Fruit fly (Drosophila melanogaster) whole organism, embryonic: ENCODE data around the gene Alp4.

ENCODE experiments used
- Atf-2 ChIP-seq: fragments of 200-800 bp; sonication (Bioruptor generic); optimal IDR thresholded peaks from 2 replicates; lab custom pipeline; 2016; ENCODE audit warnings: missing biosample characterization, missing genetic modification characterization
- B-H1 ChIP-seq: fragments of 200-800 bp; sonication (Bioruptor generic); IDR thresholded peaks from 3 replicates; pipeline ENCODE4 v1.3.6; 2022; ENCODE audit warnings: missing biosample characterization, missing genetic modification characterization
- CG10431 ChIP-seq: fragments of 200-800 bp; sonication (Bioruptor generic); optimal IDR thresholded peaks from 3 replicates; lab custom pipeline; 2018; ENCODE audit warnings: missing biosample characterization, mild to moderate bottlenecking, missing genetic modification characterization
- CG10543 ChIP-seq: fragments of 200-800 bp; sonication (Bioruptor generic); optimal IDR thresholded peaks from 3 replicates; lab custom pipeline; 2017; ENCODE audit warnings: missing biosample characterization, mild to moderate bottlenecking, missing genetic modification characterization, moderate library complexity
- CG11398 ChIP-seq: fragments of 200-800 bp; sonication (Bioruptor generic); optimal IDR thresholded peaks from 2 replicates; lab custom pipeline; 2016; ENCODE audit warnings: missing biosample characterization, missing genetic modification characterization
- CG1233 ChIP-seq: fragments of 200-800 bp; sonication (Bioruptor generic); optimal IDR thresholded peaks from 4 replicates; lab custom pipeline; 2018; ENCODE audit warnings: missing biosample characterization, mild to moderate bottlenecking, missing genetic modification characterization
- CG14014 ChIP-seq: fragments of 200-800 bp; sonication (Bioruptor generic); IDR thresholded peaks from 2 replicates; pipeline ENCODE4 v1.3.6; 2022; ENCODE audit warnings: missing biosample characterization, missing genetic modification characterization
- CG15073 ChIP-seq: fragments of 200-800 bp; sonication (Bioruptor generic); optimal IDR thresholded peaks from 2 replicates; lab custom pipeline; 2016; ENCODE audit warnings: missing biosample characterization, missing genetic modification characterization
- CG1603 ChIP-seq: fragments of 200-800 bp; sonication (Bioruptor generic); optimal IDR thresholded peaks from 2 replicates; lab custom pipeline; 2019; ENCODE audit warnings: missing biosample characterization, mild to moderate bottlenecking, missing genetic modification characterization, moderate library complexity
- CG17802 ChIP-seq: fragments of 200-800 bp; sonication (Bioruptor generic); optimal IDR thresholded peaks from 2 replicates; lab custom pipeline; 2018; ENCODE audit warnings: missing biosample characterization, mild to moderate bottlenecking, missing genetic modification characterization, moderate library complexity
- CG17829 ChIP-seq: fragments of 200-800 bp; optimal IDR thresholded peaks from 2 replicates; lab custom pipeline; 2019; ENCODE audit warnings: missing biosample characterization, mild to moderate bottlenecking, missing genetic modification characterization, moderate library complexity
- CG4730 ChIP-seq: fragments of 200-800 bp; sonication (Bioruptor generic); IDR thresholded peaks from 2 replicates; pipeline ENCODE4 v1.3.6; 2022; ENCODE audit warnings: missing biosample characterization, missing genetic modification characterization
- CG7372 ChIP-seq: fragments of 200-800 bp; sonication (Bioruptor generic); IDR thresholded peaks from 2 replicates; pipeline ENCODE4 v1.3.6; 2022; ENCODE audit warnings: missing biosample characterization, missing genetic modification characterization
- CG7963 ChIP-seq: fragments of 200-800 bp; sonication (Bioruptor generic); IDR thresholded peaks from 3 replicates; pipeline ENCODE4 v1.3.6; 2022; ENCODE audit warnings: missing biosample characterization, missing genetic modification characterization; ENCODE audit not compliant: partially characterized antibody
- CrebB ChIP-seq: fragments of 200-800 bp; sonication (Bioruptor generic); optimal IDR thresholded peaks from 3 replicates; lab custom pipeline; 2018; ENCODE audit warnings: missing biosample characterization, mild to moderate bottlenecking, missing genetic modification characterization
- Dip2 ChIP-seq: fragments of 200-800 bp; sonication (Bioruptor generic); IDR thresholded peaks from 2 replicates; pipeline ENCODE4 v1.3.6; 2022; ENCODE audit warnings: missing biosample characterization, missing genetic modification characterization
- Drgx ChIP-seq: fragments of 200-800 bp; sonication (Bioruptor generic); IDR thresholded peaks from 2 replicates; pipeline ENCODE4 v1.3.6; 2022; ENCODE audit warnings: missing biosample characterization, missing genetic modification characterization
- ERR ChIP-seq: fragments of 200-800 bp; sonication (Bioruptor generic); optimal IDR thresholded peaks from 2 replicates; lab custom pipeline; 2016; ENCODE audit warnings: missing biosample characterization, missing genetic modification characterization
- Ets65A ChIP-seq: fragments of 200-800 bp; sonication (Bioruptor generic); peaks from one replicate; lab custom pipeline; 2016; ENCODE audit warnings: missing biosample characterization, missing genetic modification characterization
- Ets97D ChIP-seq: fragments of 200-800 bp; sonication (Bioruptor generic); optimal IDR thresholded peaks from 3 replicates; lab custom pipeline; 2016; ENCODE audit warnings: missing biosample characterization, missing genetic modification characterization
- GATAe ChIP-seq: fragments of 200-800 bp; sonication (Bioruptor generic); conservative IDR thresholded peaks from 2 replicates; pipeline ENCODE4 v1.3.6; 2022; ENCODE audit warnings: missing biosample characterization, missing genetic modification characterization
- HLH54F ChIP-seq: fragments of 200-800 bp; sonication (Bioruptor generic); optimal IDR thresholded peaks from 3 replicates; lab custom pipeline; 2016; ENCODE audit warnings: missing biosample characterization, missing genetic modification characterization
- Hand ChIP-seq: fragments of 200-800 bp; sonication (Bioruptor generic); optimal IDR thresholded peaks from 2 replicates; lab custom pipeline; 2017; ENCODE audit warnings: mild to moderate bottlenecking, missing biosample characterization, missing genetic modification reagents, missing genetic modification characterization
- Hr3 ChIP-seq: fragments of 200-800 bp; sonication (Bioruptor generic); optimal IDR thresholded peaks from 3 replicates; lab custom pipeline; 2016; ENCODE audit warnings: missing biosample characterization, missing genetic modification characterization
- Max ChIP-seq: fragments of 200-800 bp; sonication (Bioruptor generic); optimal IDR thresholded peaks from 2 replicates; lab custom pipeline; 2016; ENCODE audit warnings: missing biosample characterization, mild to moderate bottlenecking, missing genetic modification characterization
- Myb ChIP-seq: fragments of 200-800 bp; sonication (Bioruptor generic); optimal IDR thresholded peaks from 2 replicates; lab custom pipeline; 2016; ENCODE audit warnings: missing biosample characterization, missing genetic modification characterization
- Nf-YC ChIP-seq: fragments of 200-800 bp; optimal IDR thresholded peaks from 3 replicates; lab custom pipeline; 2019; ENCODE audit warnings: missing biosample characterization, mild to moderate bottlenecking, missing genetic modification characterization, moderate library complexity
- Six4 ChIP-seq: fragments of 200-800 bp; sonication (Bioruptor generic); optimal IDR thresholded peaks from 2 replicates; lab custom pipeline; 2016; ENCODE audit warnings: missing biosample characterization, missing genetic modification characterization
- Vsx1 ChIP-seq: fragments of 200-800 bp; sonication (Bioruptor generic); optimal IDR thresholded peaks from 2 replicates; lab custom pipeline; 2017; ENCODE audit warnings: missing biosample characterization, mild to moderate bottlenecking, missing genetic modification characterization, missing genetic modification reagents
- Xrp1 ChIP-seq: fragments of 200-800 bp; sonication (Bioruptor generic); IDR thresholded peaks from 2 replicates; pipeline ENCODE4 v1.3.6; 2022; ENCODE audit warnings: missing biosample characterization, missing genetic modification characterization
- YL-1 ChIP-seq: fragments of 200-800 bp; sonication (Bioruptor generic); optimal IDR thresholded peaks from 3 replicates; lab custom pipeline; 2017; ENCODE audit warnings: missing biosample characterization, mild to moderate bottlenecking, missing genetic modification characterization
- abd-A ChIP-seq: fragments of 200-800 bp; sonication (Bioruptor generic); optimal IDR thresholded peaks from 3 replicates; lab custom pipeline; 2019; ENCODE audit warnings: missing biosample characterization, mild to moderate bottlenecking, missing genetic modification characterization, moderate library complexity
- bowl ChIP-seq: fragments of 200-800 bp; sonication (Bioruptor generic); IDR thresholded peaks from 2 replicates; pipeline ENCODE4 v1.3.6; 2022; ENCODE audit warnings: missing biosample characterization, missing genetic modification characterization
- caup ChIP-seq: fragments of 200-800 bp; sonication (Bioruptor generic); optimal IDR thresholded peaks from 3 replicates; lab custom pipeline; 2017; ENCODE audit warnings: missing biosample characterization, mild to moderate bottlenecking, missing genetic modification characterization, moderate library complexity; ENCODE audit not compliant: severe bottlenecking
- cg ChIP-seq: fragments of 200-800 bp; sonication (Bioruptor generic); optimal IDR thresholded peaks from 3 replicates; lab custom pipeline; 2019; ENCODE audit warnings: missing biosample characterization, mild to moderate bottlenecking, missing genetic modification characterization, moderate library complexity
- chinmo ChIP-seq: fragments of 200-800 bp; sonication (Bioruptor generic); IDR thresholded peaks from 4 replicates; pipeline ENCODE4 v1.3.6; 2022; ENCODE audit warnings: missing biosample characterization, missing genetic modification characterization; ENCODE audit not compliant: partially characterized antibody
- croc ChIP-seq: fragments of 200-800 bp; sonication (Bioruptor generic); conservative IDR thresholded peaks from 3 replicates; pipeline ENCODE4 v1.3.6; 2022; ENCODE audit warnings: missing biosample characterization, missing genetic modification characterization
- crol ChIP-seq: fragments of 200-800 bp; sonication (Bioruptor generic); IDR thresholded peaks from 2 replicates; pipeline ENCODE4 v1.3.6; 2022; ENCODE audit warnings: missing biosample characterization, missing genetic modification characterization
- emc ChIP-seq: fragments of 200-800 bp; sonication (Bioruptor generic); optimal IDR thresholded peaks from 2 replicates; lab custom pipeline; 2016; ENCODE audit warnings: missing biosample characterization, missing genetic modification characterization
- fd102C ChIP-seq: fragments of 200-800 bp; sonication (Bioruptor generic); optimal IDR thresholded peaks from 2 replicates; lab custom pipeline; 2018; ENCODE audit warnings: missing biosample characterization, mild to moderate bottlenecking, missing genetic modification characterization, moderate library complexity
- grn ChIP-seq: fragments of 200-800 bp; sonication (Bioruptor generic); optimal IDR thresholded peaks from 3 replicates; lab custom pipeline; 2017; ENCODE audit warnings: missing biosample characterization, missing genetic modification characterization
- hb ChIP-seq: fragments of 200-800 bp; sonication (Bioruptor generic); IDR thresholded peaks from 3 replicates; pipeline ENCODE4 v1.3.6; 2022; ENCODE audit warnings: missing biosample characterization, missing genetic modification characterization; ENCODE audit not compliant: partially characterized antibody
- jumu ChIP-seq: fragments of 200-800 bp; sonication (Bioruptor generic); optimal IDR thresholded peaks from 3 replicates; lab custom pipeline; 2016; ENCODE audit warnings: missing biosample characterization, missing genetic modification characterization
- kay ChIP-seq: fragments of 200-800 bp; sonication (Bioruptor generic); optimal IDR thresholded peaks from 2 replicates; lab custom pipeline; 2016; ENCODE audit warnings: missing biosample characterization, missing genetic modification characterization
- lab ChIP-seq: fragments of 200-800 bp; sonication (Bioruptor generic); optimal IDR thresholded peaks from 3 replicates; lab custom pipeline; 2017; ENCODE audit warnings: missing biosample characterization, missing genetic modification characterization, mild to moderate bottlenecking, moderate library complexity, missing genetic modification reagents
- mirr ChIP-seq: fragments of 200-800 bp; sonication (Bioruptor generic); optimal IDR thresholded peaks from 3 replicates; lab custom pipeline; 2018; ENCODE audit warnings: missing biosample characterization, mild to moderate bottlenecking, missing genetic modification characterization
- pan ChIP-seq, 4 experiments: fragments of >200 bp in 3 of 4; fragments of 200-800 bp in 1 of 4; sonication (Bioruptor generic) in 1 of 4; optimal IDR thresholded peaks in 3 of 4; IDR thresholded peaks in 1 of 4; 2 replicates each; pipeline versions ENCODE4 v1.3.6 to Lab custom; 2017 to 2022; ENCODE audit warnings: missing biosample characterization in 2 of 4, missing genetic modification characterization in 2 of 4, mixed read lengths in 1 of 4
- peb ChIP-seq: fragments of 200-800 bp; sonication (Bioruptor generic); IDR thresholded peaks from 2 replicates; pipeline ENCODE4 v1.3.6; 2022; ENCODE audit warnings: missing biosample characterization, missing genetic modification characterization
- pnt ChIP-seq: fragments of 200-800 bp; sonication (Bioruptor generic); optimal IDR thresholded peaks from 3 replicates; lab custom pipeline; 2016; ENCODE audit warnings: missing biosample characterization, missing genetic modification characterization
- slbo ChIP-seq: fragments of 200-800 bp; sonication (Bioruptor generic); IDR thresholded peaks from 2 replicates; pipeline ENCODE4 v1.3.6; 2022; ENCODE audit warnings: missing biosample characterization, missing genetic modification characterization
- sqz ChIP-seq: fragments of 200-800 bp; sonication (Bioruptor generic); optimal IDR thresholded peaks from 3 replicates; lab custom pipeline; 2018; ENCODE audit warnings: missing biosample characterization, mild to moderate bottlenecking, missing genetic modification characterization
- trem ChIP-seq: fragments of 200-800 bp; optimal IDR thresholded peaks from 3 replicates; lab custom pipeline; 2019; ENCODE audit warnings: missing biosample characterization, mild to moderate bottlenecking, missing genetic modification characterization, moderate library complexity

Alp4 gene

DNA sequence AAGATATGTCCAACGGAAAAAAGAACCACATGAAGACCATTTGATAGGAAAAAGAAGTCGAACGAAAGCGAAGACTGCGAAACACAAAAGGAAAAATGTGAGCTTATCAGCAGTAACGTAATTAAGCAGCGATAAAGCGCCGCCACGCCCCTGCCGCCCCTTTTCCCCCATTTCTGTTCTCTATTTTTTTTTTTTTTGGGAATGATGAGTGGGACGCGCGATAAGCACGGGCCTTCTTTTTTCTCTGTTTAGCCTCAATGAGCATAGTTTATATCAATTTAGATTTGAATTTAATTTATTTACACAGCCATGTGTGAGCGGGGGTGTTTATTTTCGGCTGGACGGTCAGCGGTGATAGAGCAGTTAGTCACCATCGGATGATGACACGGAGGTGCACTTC is 38.6 kb upstream of the Alp4 start (continued):
- no peak for TF ChIP-seq B-H1 (GFP tag; lab: Robert Waterston, UW)
- TF ChIP-seq chinmo, result 0 out of 4 replicates have a peak, but pooled peaks have one; percentile 45
- no peak for TF ChIP-seq CG15073
- peak; percentile 42 for TF ChIP-seq kay (GFP tag; lab: Kevin White, UChicago)
- no peak for TF ChIP-seq Drgx (GFP tag; lab: Robert Waterston, UW)
- TF ChIP-seq CG11398 (GFP tag; lab: Kevin White, UChicago), result no peak
- TF ChIP-seq Six4 (GFP tag; lab: Kevin White, UChicago), result no peak
- TF ChIP-seq CG10431 (GFP tag; lab: Kevin White, UChicago), result no peak
- no peak for TF ChIP-seq Max (GFP tag; lab: Kevin White, UChicago)
- TF ChIP-seq jumu, result no peak
- no peak for TF ChIP-seq caup (GFP tag; lab: Kevin White, UChicago)
- peak; percentile 51 for TF ChIP-seq sqz
- peak; percentile 63 for TF ChIP-seq lab (GFP tag; lab: Kevin White, UChicago)
- peak; percentile 97 for TF ChIP-seq GATAe (GFP tag; lab: Robert Waterston, UW)
- no peak for TF ChIP-seq CG14014 (GFP tag; lab: Robert Waterston, UW)
- TF ChIP-seq CG1603 (tag; lab: Kevin White, UChicago), result no peak
- TF ChIP-seq Ets97D (GFP tag; lab: Kevin White, UChicago), result no peak
- TF ChIP-seq crol (GFP tag; lab: Robert Waterston, UW), result peak; percentile 81
- no peak for TF ChIP-seq Hand (GFP tag; lab: Kevin White, UChicago)
- no peak for TF ChIP-seq pan (optimal IDR thresholded peaks at IDR 0.05; lab: Kevin White, UChicago)
- TF ChIP-seq pan (GFP tag; optimal IDR thresholded peaks at IDR 0.05 in 1 of 2, IDR thresholded peaks at IDR 0.05 in 1 of 2), result no peak
- TF ChIP-seq CG10543 (GFP tag; lab: Kevin White, UChicago), result peak; percentile 31
- TF ChIP-seq mirr, result peak; percentile 61
- no peak for TF ChIP-seq trem (tag; lab: Kevin White, UChicago)
- peak; percentile 60 for TF ChIP-seq grn (GFP tag; lab: Kevin White, UChicago)
- TF ChIP-seq peb, result no peak

dm6 chr3R:31016715-31017114 is 32.0 kb upstream of the Alp4 start, which contains the start of gene 5-HT7:
Gene 5-HT7 (minus strand): TSS chr3R:31016875.
- TF ChIP-seq Nf-YC, result no peak
- TF ChIP-seq caup (GFP tag; lab: Kevin White, UChicago), result no peak
- no peak for TF ChIP-seq CG4730
- no peak for TF ChIP-seq YL-1 (GFP tag; lab: Kevin White, UChicago)
- peak; percentile 70 for TF ChIP-seq cg (GFP tag; lab: Kevin White, UChicago)
- TF ChIP-seq abd-A, result peak; percentile 29
- no peak for TF ChIP-seq CG7372 (GFP tag; lab: Robert Waterston, UW)
- TF ChIP-seq HLH54F (GFP tag; lab: Kevin White, UChicago), result no peak
- no peak for TF ChIP-seq pnt (GFP tag; lab: Kevin White, UChicago)
- TF ChIP-seq Atf-2 (GFP tag; lab: Kevin White, UChicago), result no peak
- TF ChIP-seq Xrp1 (GFP tag; lab: Robert Waterston, UW), result no peak
- no peak for TF ChIP-seq hb (GFP tag; lab: Robert Waterston, UW)
- no peak for TF ChIP-seq CG17802
- no peak for TF ChIP-seq croc (GFP tag; lab: Robert Waterston, UW)
- no peak for TF ChIP-seq CG17829
- no peak for TF ChIP-seq slbo (GFP tag; lab: Robert Waterston, UW)
- TF ChIP-seq Hr3, result no peak
- TF ChIP-seq CrebB (tag; lab: Kevin White, UChicago), result no peak
- TF ChIP-seq ERR (GFP tag; lab: Kevin White, UChicago), result no peak
- TF ChIP-seq Dip2 (GFP tag; lab: Robert Waterston, UW), result no peak
- no peak for TF ChIP-seq Myb (GFP tag; lab: Kevin White, UChicago)
- TF ChIP-seq CG7963 (GFP tag; lab: Robert Waterston, UW), result no peak
- TF ChIP-seq emc, result no peak
- TF ChIP-seq fd102C, result no peak
- no peak for TF ChIP-seq Ets65A (GFP tag; lab: Kevin White, UChicago)
- TF ChIP-seq bowl, result no peak
- TF ChIP-seq CG1233 (GFP tag; lab: Kevin White, UChicago), result no peak
- no peak for TF ChIP-seq Vsx1 (GFP tag; lab: Kevin White, UChicago)
